Fruit fly (Drosophila melanogaster) whole organism, embryonic: Measurements from ENCODE around the gene CG32267.
A peak's percentile ranks its signal among the peaks of the same experiment; 100 is the strongest.

Experiments used
- Asciz ChIP-seq: fragments of 200-800 bp; sonication (Bioruptor generic); optimal IDR thresholded peaks from 2 replicates; lab custom pipeline; 2017; ENCODE audit warnings: missing biosample characterization, mild to moderate bottlenecking, missing genetic modification characterization, missing genetic modification reagents
- Atf3 ChIP-seq: fragments of 200-800 bp; sonication (Bioruptor generic); optimal IDR thresholded peaks from 3 replicates; lab custom pipeline; 2016; ENCODE audit warnings: missing biosample characterization, missing genetic modification characterization
- B-H2 ChIP-seq: fragments of 200-800 bp; sonication (Bioruptor generic); optimal IDR thresholded peaks from 2 replicates; lab custom pipeline; 2018; ENCODE audit warnings: missing biosample characterization, mild to moderate bottlenecking, missing genetic modification characterization
- BEAF-32 ChIP-seq: fragments of 200-800 bp; sonication (Bioruptor generic); optimal IDR thresholded peaks from 3 replicates; lab custom pipeline; 2017; ENCODE audit warnings: missing biosample characterization, missing genetic modification characterization, mild to moderate bottlenecking, moderate library complexity, missing genetic modification reagents
- Bteb2 ChIP-seq: fragments of 200-800 bp; sonication (Bioruptor generic); optimal IDR thresholded peaks from 2 replicates; lab custom pipeline; 2016; ENCODE audit warnings: missing biosample characterization, missing genetic modification characterization
- C15 ChIP-seq: fragments of 200-800 bp; sonication (Bioruptor generic); IDR thresholded peaks from 3 replicates; pipeline ENCODE4 v1.3.6; 2022; ENCODE audit warnings: missing biosample characterization, missing genetic modification characterization
- CG10147 ChIP-seq: fragments of 200-800 bp; sonication (Bioruptor generic); optimal IDR thresholded peaks from 2 replicates; lab custom pipeline; 2019; ENCODE audit warnings: missing biosample characterization, mild to moderate bottlenecking, missing genetic modification characterization, moderate library complexity
- CG10267 ChIP-seq: fragments of 200-800 bp; sonication (Bioruptor generic); optimal IDR thresholded peaks from 2 replicates; lab custom pipeline; 2018; ENCODE audit warnings: missing biosample characterization, mild to moderate bottlenecking, missing genetic modification characterization, moderate library complexity
- CG10321 ChIP-seq: fragments of 200-800 bp; sonication (Bioruptor generic); IDR thresholded peaks from 2 replicates; pipeline ENCODE4 v1.3.6; 2022; ENCODE audit warnings: missing biosample characterization, missing genetic modification characterization
- CG10654 ChIP-seq: fragments of 200-800 bp; sonication (Bioruptor generic); optimal IDR thresholded peaks from 2 replicates; lab custom pipeline; 2016; ENCODE audit warnings: missing biosample characterization, missing genetic modification characterization
- CG11560 ChIP-seq: fragments of 200-800 bp; sonication (Bioruptor generic); IDR thresholded peaks from 3 replicates; pipeline ENCODE4 v1.3.6; 2022; ENCODE audit warnings: missing biosample characterization, missing genetic modification characterization
- CG12299 ChIP-seq: fragments of 200-800 bp; sonication (Bioruptor generic); optimal IDR thresholded peaks from 2 replicates; lab custom pipeline; 2018; ENCODE audit warnings: missing biosample characterization, mild to moderate bottlenecking, missing genetic modification characterization
- CG13296 ChIP-seq: fragments of 200-800 bp; sonication (Bioruptor generic); optimal IDR thresholded peaks from 3 replicates; lab custom pipeline; 2018; ENCODE audit warnings: missing biosample characterization, mild to moderate bottlenecking, missing genetic modification characterization
- CG13775 ChIP-seq: fragments of 200-800 bp; sonication (Bioruptor generic); optimal IDR thresholded peaks from 3 replicates; lab custom pipeline; 2017; ENCODE audit warnings: missing biosample characterization, mild to moderate bottlenecking, missing genetic modification characterization
- CG13894 ChIP-seq: fragments of 200-800 bp; sonication (Bioruptor generic); optimal IDR thresholded peaks from 3 replicates; lab custom pipeline; 2018; ENCODE audit warnings: missing biosample characterization, mild to moderate bottlenecking, missing genetic modification characterization, moderate library complexity
- CG17328 ChIP-seq: fragments of 200-800 bp; sonication (Bioruptor generic); IDR thresholded peaks from 2 replicates; pipeline ENCODE4 v1.3.6; 2022; ENCODE audit warnings: missing biosample characterization, missing genetic modification characterization
- CG18599 ChIP-seq: fragments of 200-800 bp; sonication (Bioruptor generic); optimal IDR thresholded peaks from 3 replicates; lab custom pipeline; 2017; ENCODE audit warnings: missing biosample characterization, missing genetic modification characterization, mild to moderate bottlenecking, moderate library complexity, missing genetic modification reagents
- CG31388 ChIP-seq: fragments of 200-800 bp; sonication (Bioruptor generic); optimal IDR thresholded peaks from 2 replicates; lab custom pipeline; 2016; ENCODE audit warnings: missing biosample characterization, missing genetic modification characterization
- CG3847 ChIP-seq: fragments of 200-800 bp; sonication (Bioruptor generic); IDR thresholded peaks from 2 replicates; pipeline ENCODE4 v1.3.6; 2022; ENCODE audit warnings: missing biosample characterization, missing genetic modification characterization
- CG6689 ChIP-seq: fragments of 200-800 bp; sonication (Bioruptor generic); IDR thresholded peaks from 2 replicates; pipeline ENCODE4 v1.3.6; 2022; ENCODE audit warnings: missing biosample characterization, missing genetic modification characterization
- CG6854 ChIP-seq: fragments of 200-800 bp; sonication (Bioruptor generic); optimal IDR thresholded peaks from 3 replicates; lab custom pipeline; 2017; ENCODE audit warnings: missing biosample characterization, mild to moderate bottlenecking, missing genetic modification characterization
- CG8478 ChIP-seq: fragments of >200 bp; optimal IDR thresholded peaks from 2 replicates; lab custom pipeline; 2018
- E2f1 ChIP-seq: fragments of 200-800 bp; sonication (Bioruptor generic); IDR thresholded peaks from 2 replicates; pipeline ENCODE4 v1.3.6; 2022; ENCODE audit warnings: missing biosample characterization, missing genetic modification characterization
- Ets97D ChIP-seq: fragments of 200-800 bp; sonication (Bioruptor generic); optimal IDR thresholded peaks from 3 replicates; lab custom pipeline; 2016; ENCODE audit warnings: missing biosample characterization, missing genetic modification characterization
- Fer1 ChIP-seq: fragments of 200-800 bp; sonication (Bioruptor generic); optimal IDR thresholded peaks from 2 replicates; lab custom pipeline; 2017; ENCODE audit warnings: missing biosample characterization, mild to moderate bottlenecking, missing genetic modification characterization
- HLH54F ChIP-seq: fragments of 200-800 bp; sonication (Bioruptor generic); optimal IDR thresholded peaks from 3 replicates; lab custom pipeline; 2016; ENCODE audit warnings: missing biosample characterization, missing genetic modification characterization
- Hmr ChIP-seq: fragments of 200-800 bp; sonication (Bioruptor generic); optimal IDR thresholded peaks from 3 replicates; lab custom pipeline; 2017; ENCODE audit warnings: mild to moderate bottlenecking, missing biosample characterization, missing genetic modification reagents, missing genetic modification characterization
- Jarid2 ChIP-seq: fragments of 200-800 bp; sonication (Bioruptor generic); optimal IDR thresholded peaks from 3 replicates; lab custom pipeline; 2017; ENCODE audit warnings: mild to moderate bottlenecking, missing biosample characterization, missing genetic modification reagents, missing genetic modification characterization
- NC2α ChIP-seq: fragments of 200-800 bp; sonication (Bioruptor generic); optimal IDR thresholded peaks from 2 replicates; lab custom pipeline; 2016; ENCODE audit warnings: missing biosample characterization, missing genetic modification characterization
- NfI ChIP-seq: fragments of 200-800 bp; sonication (Bioruptor generic); optimal IDR thresholded peaks from 3 replicates; lab custom pipeline; 2018; ENCODE audit warnings: missing biosample characterization, mild to moderate bottlenecking, missing genetic modification characterization, moderate library complexity
- Oaz ChIP-seq: fragments of 200-800 bp; sonication (Bioruptor generic); IDR thresholded peaks from 2 replicates; pipeline ENCODE4 v1.3.6; 2022; ENCODE audit warnings: missing biosample characterization, missing genetic modification characterization
- Sox102F ChIP-seq: fragments of 200-800 bp; sonication (Bioruptor generic); optimal IDR thresholded peaks from 2 replicates; lab custom pipeline; 2018; ENCODE audit warnings: missing biosample characterization, mild to moderate bottlenecking, missing genetic modification characterization, moderate library complexity
- bcd ChIP-seq: fragments of 200-800 bp; sonication (Bioruptor generic); optimal IDR thresholded peaks from 2 replicates; lab custom pipeline; 2017; ENCODE audit warnings: missing biosample characterization, mild to moderate bottlenecking, missing genetic modification characterization
- da ChIP-seq: fragments of 200-800 bp; sonication (Bioruptor generic); optimal IDR thresholded peaks from 2 replicates; lab custom pipeline; 2016; ENCODE audit warnings: missing biosample characterization, missing genetic modification characterization
- gce ChIP-seq: fragments of 200-800 bp; sonication (Bioruptor generic); IDR thresholded peaks from 3 replicates; pipeline ENCODE4 v1.3.6; 2022; ENCODE audit warnings: missing biosample characterization, missing genetic modification characterization
- jing ChIP-seq: fragments of 200-800 bp; sonication (Bioruptor generic); optimal IDR thresholded peaks from 2 replicates; lab custom pipeline; 2018; ENCODE audit warnings: missing biosample characterization, mild to moderate bottlenecking, missing genetic modification characterization
- kah ChIP-seq: fragments of 200-800 bp; sonication (Bioruptor generic); optimal IDR thresholded peaks from 2 replicates; lab custom pipeline; 2018; ENCODE audit warnings: missing biosample characterization, mild to moderate bottlenecking, missing genetic modification characterization
- kay ChIP-seq: fragments of 200-800 bp; sonication (Bioruptor generic); optimal IDR thresholded peaks from 2 replicates; lab custom pipeline; 2016; ENCODE audit warnings: missing biosample characterization, missing genetic modification characterization
- lbe ChIP-seq: fragments of 200-800 bp; sonication (Bioruptor generic); optimal IDR thresholded peaks from 2 replicates; lab custom pipeline; 2016; ENCODE audit warnings: missing biosample characterization, mild to moderate bottlenecking, missing genetic modification characterization
- lmd ChIP-seq: fragments of 200-800 bp; sonication (Bioruptor generic); IDR thresholded peaks from 2 replicates; pipeline ENCODE4 v1.3.6; 2022; ENCODE audit warnings: missing biosample characterization, missing genetic modification characterization
- mirr ChIP-seq: fragments of 200-800 bp; sonication (Bioruptor generic); optimal IDR thresholded peaks from 3 replicates; lab custom pipeline; 2018; ENCODE audit warnings: missing biosample characterization, mild to moderate bottlenecking, missing genetic modification characterization
- nom ChIP-seq: fragments of 200-800 bp; sonication (Bioruptor generic); optimal IDR thresholded peaks from 2 replicates; lab custom pipeline; 2017; ENCODE audit warnings: missing biosample characterization, missing genetic modification characterization, mild to moderate bottlenecking, moderate library complexity, missing genetic modification reagents
- pita ChIP-seq: fragments of 200-800 bp; sonication (Bioruptor generic); optimal IDR thresholded peaks from 2 replicates; lab custom pipeline; 2017; ENCODE audit warnings: missing biosample characterization, mild to moderate bottlenecking, missing genetic modification characterization
- pum ChIP-seq: fragments of 200-800 bp; sonication (Bioruptor generic); optimal IDR thresholded peaks from 2 replicates; lab custom pipeline; 2016; ENCODE audit warnings: missing biosample characterization, missing genetic modification characterization
- shn ChIP-seq: fragments of 200-800 bp; sonication (Bioruptor generic); optimal IDR thresholded peaks from 3 replicates; lab custom pipeline; 2016; ENCODE audit warnings: missing biosample characterization, missing genetic modification characterization
- slou ChIP-seq: fragments of 200-800 bp; sonication (Bioruptor generic); optimal IDR thresholded peaks from 3 replicates; lab custom pipeline; 2016; ENCODE audit warnings: missing biosample characterization, missing genetic modification characterization
- ttk ChIP-seq: fragments of 200-800 bp; sonication (Bioruptor generic); IDR thresholded peaks from 2 replicates; pipeline ENCODE4 v2.1.2; 2022; ENCODE audit warnings: missing biosample characterization, missing genetic modification characterization
- unc-4 ChIP-seq: fragments of 200-800 bp; sonication (Bioruptor generic); IDR thresholded peaks from 2 replicates; pipeline ENCODE4 v1.3.6; 2022; ENCODE audit warnings: missing biosample characterization, missing genetic modification characterization; ENCODE audit not compliant: partially characterized antibody
- wek ChIP-seq: fragments of 200-800 bp; sonication (Bioruptor generic); optimal IDR thresholded peaks from 3 replicates; lab custom pipeline; 2018; ENCODE audit warnings: missing biosample characterization, mild to moderate bottlenecking, missing genetic modification characterization, moderate library complexity
- zen ChIP-seq: fragments of 200-800 bp; sonication (Bioruptor generic); optimal IDR thresholded peaks from 3 replicates; lab custom pipeline; 2018; ENCODE audit warnings: missing biosample characterization, mild to moderate bottlenecking, missing genetic modification characterization, moderate library complexity

CG32267 gene

DNA sequence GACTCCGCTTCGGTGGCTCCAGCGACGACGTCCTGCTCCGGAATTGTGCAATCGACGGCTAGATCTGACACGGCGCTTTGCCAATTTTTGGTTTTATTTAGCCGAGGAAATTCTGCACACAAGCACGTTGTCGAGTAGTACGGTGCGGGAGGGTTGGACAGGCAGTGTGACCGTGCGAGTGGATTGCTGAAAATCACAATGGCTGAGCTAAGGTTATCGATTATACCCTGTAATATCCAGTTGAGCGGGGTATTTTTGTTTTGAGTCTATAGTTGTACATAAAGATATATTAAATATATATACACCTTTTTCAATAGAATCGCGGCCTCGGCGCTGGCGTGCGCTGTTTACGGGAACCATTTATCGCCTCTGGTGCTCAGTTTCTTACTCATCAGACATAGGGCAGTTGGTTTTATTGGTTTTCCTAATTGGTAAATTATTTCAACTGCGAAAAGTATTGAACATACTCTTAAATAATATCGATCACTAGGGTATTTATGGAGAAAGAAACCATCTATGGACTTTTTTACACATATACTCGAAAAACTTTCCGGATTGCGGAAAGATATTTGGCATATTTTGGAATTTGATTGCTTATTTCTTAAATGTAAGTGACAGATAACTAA lies 11.4 kb downstream of the CG32267 start, which contains the start of gene eIF5B (continued):
- TF ChIP-seq Fer1 (GFP tag; lab: Kevin White, UChicago), result peak; percentile 35
- peak; percentile 69 for TF ChIP-seq B-H2
- TF ChIP-seq Bteb2 (GFP tag; lab: Kevin White, UChicago), result no peak
- no peak for TF ChIP-seq da (GFP tag; lab: Kevin White, UChicago)
- peak; percentile 46 for TF ChIP-seq shn (GFP tag; lab: Kevin White, UChicago)
- peak; percentile 61; the same call in 1 of the 3 replicates for TF ChIP-seq C15 (GFP tag; lab: Robert Waterston, UW)
- TF ChIP-seq CG12299 (tag; lab: Kevin White, UChicago), result no peak
- no peak for TF ChIP-seq CG6854
- TF ChIP-seq CG17328 (GFP tag; lab: Robert Waterston, UW), result peak; percentile 86
- TF ChIP-seq Ets97D (GFP tag; lab: Kevin White, UChicago), result peak; percentile 12
- TF ChIP-seq Atf3 (GFP tag; lab: Kevin White, UChicago), result peak; percentile 27
- peak; percentile 62 for TF ChIP-seq CG18599 (GFP tag; lab: Kevin White, UChicago)
- TF ChIP-seq CG6689 (GFP tag; lab: Robert Waterston, UW), result peak; percentile 75
- peak; percentile 79 for TF ChIP-seq Oaz (GFP tag; lab: Robert Waterston, UW)
- TF ChIP-seq NfI, result peak; percentile 82
- TF ChIP-seq Hmr (GFP tag; lab: Kevin White, UChicago), result peak; percentile 79
- peak; percentile 79 for TF ChIP-seq Sox102F (GFP tag; lab: Kevin White, UChicago)
- TF ChIP-seq CG13296 (GFP tag; lab: Kevin White, UChicago), result peak; percentile 58
- peak; percentile 50 for TF ChIP-seq CG10267 (tag; lab: Kevin White, UChicago)
- no peak for TF ChIP-seq NC2α (GFP tag; lab: Kevin White, UChicago)
- peak; percentile 56; the same call in 1 of the 3 replicates for TF ChIP-seq gce (GFP tag; lab: Robert Waterston, UW)
- TF ChIP-seq unc-4, result 0 out of 2 replicates have a peak, but pooled peaks have one; percentile 22
- TF ChIP-seq CG8478 (lab: Kevin White, UChicago), result no peak
- TF ChIP-seq Asciz (GFP tag; lab: Kevin White, UChicago), result peak; percentile 60
- peak; percentile 3 for TF ChIP-seq wek (GFP tag; lab: Kevin White, UChicago)
- peak; percentile 61 for TF ChIP-seq HLH54F (GFP tag; lab: Kevin White, UChicago)
- TF ChIP-seq CG10321, result peak; percentile 68
- TF ChIP-seq nom, result peak; percentile 3
- TF ChIP-seq CG11560 (tag; lab: Robert Waterston, UW), result peak; percentile 70
- peak; percentile 30 for TF ChIP-seq Jarid2 (GFP tag; lab: Kevin White, UChicago)
- peak; percentile 33 for TF ChIP-seq CG10147 (GFP tag; lab: Kevin White, UChicago)
- peak; percentile 91 for TF ChIP-seq CG3847 (GFP tag; lab: Robert Waterston, UW)
- no peak for TF ChIP-seq kah (GFP tag; lab: Kevin White, UChicago)
- no peak for TF ChIP-seq pita (GFP tag; lab: Kevin White, UChicago)
- TF ChIP-seq lbe (GFP tag; lab: Kevin White, UChicago), result peak; percentile 15
- TF ChIP-seq CG10654, result peak; percentile 22
- TF ChIP-seq slou, result peak; percentile 67
- TF ChIP-seq jing (GFP tag; lab: Kevin White, UChicago), result peak; percentile 51
- no peak for TF ChIP-seq CG31388 (GFP tag; lab: Kevin White, UChicago)
- peak; percentile 80 for TF ChIP-seq bcd (GFP tag; lab: Kevin White, UChicago)
- peak; percentile 86 for TF ChIP-seq lmd (GFP tag; lab: Robert Waterston, UW)
- peak; percentile 22 for TF ChIP-seq BEAF-32 (GFP tag; lab: Kevin White, UChicago)
- peak; percentile 54 for TF ChIP-seq pum (GFP tag; lab: Kevin White, UChicago)
- TF ChIP-seq zen (tag; lab: Kevin White, UChicago), result peak; percentile 64
- TF ChIP-seq mirr (GFP tag; lab: Kevin White, UChicago), result peak; percentile 50
- TF ChIP-seq E2f1, result peak; percentile 83
- peak; percentile 87 for TF ChIP-seq CG13775 (GFP tag; lab: Kevin White, UChicago)
- peak; percentile 81 for TF ChIP-seq ttk (GFP tag; lab: Robert Waterston, UW)
- TF ChIP-seq CG13894 (tag; lab: Kevin White, UChicago), result peak; percentile 61
- no peak for TF ChIP-seq kay (GFP tag; lab: Kevin White, UChicago)
